Worm (Caenorhabditis elegans) whole organism, young adult: ENCODE measurements around the gene C10A4.9.

Experiments
- akir-1 ChIP-seq: fragments of 200-800 bp; sonication (Bioruptor generic); optimal IDR thresholded peaks from 2 replicates; lab custom pipeline; 2018; ENCODE audit warnings: mild to moderate bottlenecking, missing genetic modification characterization, moderate library complexity, missing compliant biosample characterization
- madf-8 ChIP-seq: fragments of 200-800 bp; sonication (Bioruptor generic); conservative IDR thresholded peaks from 2 replicates; pipeline ENCODE4 v1.3.6; 2022; ENCODE audit warnings: missing genetic modification reagents, missing genetic modification characterization, missing compliant biosample characterization

- TF ChIP-seq madf-8 (no peak), akir-1 (no peak)
Observed at ce11 chrX:7378608-7379007, 42.1 kb upstream of the C10A4.9 start.
